Worm (Caenorhabditis elegans) whole organism, L1 larva: ENCODE measurements around the gene F41E6.15.

ENCODE experiments used
- nhr-11 ChIP-seq: fragments of 150-350 bp; optimal IDR thresholded peaks from 2 replicates; lab custom pipeline; 2014; ENCODE audit warnings: missing biosample characterization, missing genetic modification characterization
- unc-30 ChIP-seq: sonication (generic microtip); optimal IDR thresholded peaks from 2 replicates; lab custom pipeline; 2017; ENCODE audit warnings: missing biosample characterization, missing genetic modification characterization
- ztf-11 ChIP-seq, 2 experiments: sonication (generic microtip); optimal IDR thresholded peaks; 2 replicates each; lab custom pipeline; 2016 to 2017; ENCODE audit warnings: missing genetic modification characterization in 2 of 2, missing biosample characterization in 1 of 2, missing compliant biosample characterization in 1 of 2

- TF ChIP-seq unc-30 (tag; lab: Kevin White, UChicago) (no peak), ztf-11 (tag; optimal IDR thresholded peaks at IDR 0.05; lab: Kevin White, UChicago) (no peak), nhr-11 (tag; lab: Kevin White, UChicago) (no peak)
Measured at ce11 chrV:8648251-8648650, 45.7 kb upstream of the F41E6.15 start.
